Comparison of ENCODE assay signal across 1 fruit fly cellular context in genomic region chr3R:9003600-9004223, dm6.
TF ChIP-seq lines count a peak whose summit lies in the region.

CG31100 (minus strand) TSS chr3R:9003650.
CG11980 (plus strand) TSS chr3R:9004017.

TF ChIP-seq in whole organism, embryonic, 481 proteins besides CTCF, POLR2A, EP300 and RAD21 (continued from another document):
- TF ChIP-seq Max (GFP tag; optimal IDR thresholded peaks at IDR 0.05; lab: Kevin White, UChicago) (peak; percentile 13), sens (GFP tag; lab: Kevin White, UChicago) (peak; percentile 72), CG2129 (GFP tag; IDR thresholded peaks at IDR 0.05; lab: Robert Waterston, UW; ENCODE audit: partially characterized antibody) (peak; percentile 45; the same call in 1 of the 2 replicates), Sry-δ (GFP tag; optimal IDR thresholded peaks at IDR 0.05; lab: Kevin White, UChicago) (peak; percentile 92), CG14710 (tag; optimal IDR thresholded peaks at IDR 0.05; lab: Kevin White, UChicago) (peak; percentile 79), CG30431 (GFP tag; optimal IDR thresholded peaks at IDR 0.05; lab: Kevin White, UChicago) (no peak), Sin3A (optimal IDR thresholded peaks at IDR 0.05; lab: Kevin White, UChicago) (peak; percentile 13), MESR4 (GFP tag; optimal IDR thresholded peaks at IDR 0.05; lab: Kevin White, UChicago) (peak; percentile 77), CG4617 (GFP tag; optimal IDR thresholded peaks at IDR 0.05; lab: Kevin White, UChicago; ENCODE audit: borderline replicate concordance) (peak; percentile 73), Lhr (GFP tag; optimal IDR thresholded peaks at IDR 0.05; lab: Kevin White, UChicago) (peak; percentile 70), CG3407 (GFP tag; optimal IDR thresholded peaks at IDR 0.05; lab: Kevin White, UChicago) (no peak), insv (GFP tag; optimal IDR thresholded peaks at IDR 0.05; lab: Kevin White, UChicago) (no peak), CG3838 (GFP tag; optimal IDR thresholded peaks at IDR 0.05; lab: Kevin White, UChicago) (no peak), gcm2 (GFP tag; optimal IDR thresholded peaks at IDR 0.05; lab: Kevin White, UChicago) (no peak), CG17612 (GFP tag; IDR thresholded peaks at IDR 0.05; lab: Robert Waterston, UW) (no peak), dimm (GFP tag; IDR thresholded peaks at IDR 0.05; lab: Robert Waterston, UW) (no peak), gcm (GFP tag; optimal IDR thresholded peaks at IDR 0.05; lab: Kevin White, UChicago) (no peak), Ets97D (GFP tag; optimal IDR thresholded peaks at IDR 0.05; lab: Kevin White, UChicago) (peak; percentile 78), trem (tag; optimal IDR thresholded peaks at IDR 0.05; lab: Kevin White, UChicago) (peak; percentile 77), lilli (GFP tag; optimal IDR thresholded peaks at IDR 0.05; lab: Kevin White, UChicago) (peak; percentile 30), chinmo (GFP tag; IDR thresholded peaks at IDR 0.05; lab: Robert Waterston, UW; ENCODE audit: partially characterized antibody) (0 out of 4 replicates have a peak, but pooled peaks have one; percentile 30), jigr1 (GFP tag; IDR thresholded peaks at IDR 0.05; lab: Robert Waterston, UW) (no peak), ro (GFP tag; IDR thresholded peaks at IDR 0.05; lab: Robert Waterston, UW) (no peak), tna (GFP tag; IDR thresholded peaks at IDR 0.05; lab: Robert Waterston, UW; ENCODE audit: partially characterized antibody) (0 out of 2 replicates have a peak, but pooled peaks have one; percentile 40), CG12155 (GFP tag; optimal IDR thresholded peaks at IDR 0.05; lab: Kevin White, UChicago) (peak; percentile 8), CG42726 (GFP tag; IDR thresholded peaks at IDR 0.05; lab: Robert Waterston, UW; ENCODE audit: partially characterized antibody) (peak; percentile 61), knrl (GFP tag; IDR thresholded peaks at IDR 0.05; lab: Robert Waterston, UW; ENCODE audit: partially characterized antibody) (peak; percentile 73), inv (GFP tag; IDR thresholded peaks at IDR 0.05; lab: Robert Waterston, UW; ENCODE audit: partially characterized antibody) (peak; percentile 60; the same call in 1 of the 2 replicates), CG30403 (GFP tag; optimal IDR thresholded peaks at IDR 0.05; lab: Kevin White, UChicago) (peak; percentile 11), Opbp (GFP tag; IDR thresholded peaks at IDR 0.05; lab: Robert Waterston, UW; ENCODE audit: partially characterized antibody) (peak; percentile 80), vnd (GFP tag; IDR thresholded peaks at IDR 0.05; lab: Robert Waterston, UW; ENCODE audit: partially characterized antibody) (peak; percentile 42; the same call in 1 of the 3 replicates), phol (tag; optimal IDR thresholded peaks at IDR 0.05; lab: Kevin White, UChicago) (peak; percentile 94), CHES-1-like (GFP tag; optimal IDR thresholded peaks at IDR 0.05; lab: Kevin White, UChicago) (peak; percentile 33), vvl (GFP tag; IDR thresholded peaks at IDR 0.05; lab: Robert Waterston, UW) (0 out of 2 replicates have a peak, but pooled peaks have one; percentile 17), CG34224 (GFP tag; IDR thresholded peaks at IDR 0.05; lab: Robert Waterston, UW; ENCODE audit: partially characterized antibody) (peak; percentile 73), CG10209 (GFP tag; optimal IDR thresholded peaks at IDR 0.05; lab: Kevin White, UChicago) (no peak), CG6791 (GFP tag; IDR thresholded peaks at IDR 0.05; lab: Robert Waterston, UW; ENCODE audit: partially characterized antibody) (peak; percentile 72; the same call in 2 of the 3 replicates), CG1647 (GFP tag; optimal IDR thresholded peaks at IDR 0.05; lab: Kevin White, UChicago) (no peak), CG3995 (GFP tag; optimal IDR thresholded peaks at IDR 0.05; lab: Kevin White, UChicago) (peak; percentile 18), NC2β (GFP tag; optimal IDR thresholded peaks at IDR 0.05; lab: Kevin White, UChicago) (peak; percentile 18), stwl (tag; optimal IDR thresholded peaks at IDR 0.05; lab: Kevin White, UChicago) (peak; percentile 75), hth (optimal IDR thresholded peaks at IDR 0.05; lab: Kevin White, UChicago) (no peak), CG16813 (GFP tag; IDR thresholded peaks at IDR 0.05; lab: Robert Waterston, UW; ENCODE audit: partially characterized antibody) (peak; percentile 73), Dll (GFP tag; IDR thresholded peaks at IDR 0.05; lab: Robert Waterston, UW; ENCODE audit: partially characterized antibody) (peak; percentile 77), Gug (GFP tag; IDR thresholded peaks at IDR 0.05; lab: Robert Waterston, UW) (no peak), Fer1 (GFP tag; optimal IDR thresholded peaks at IDR 0.05; lab: Kevin White, UChicago) (peak; percentile 17), chn (GFP tag; optimal IDR thresholded peaks at IDR 0.05; lab: Kevin White, UChicago) (no peak), D (optimal IDR thresholded peaks at IDR 0.05; lab: Kevin White, UChicago) (no peak), D (GFP tag; optimal IDR thresholded peaks at IDR 0.05; lab: Kevin White, UChicago) (no peak), Dbx (GFP tag; IDR thresholded peaks at IDR 0.05; lab: Robert Waterston, UW) (no peak), TFAM (GFP tag; optimal IDR thresholded peaks at IDR 0.05; lab: Kevin White, UChicago) (no peak), CG1603 (tag; optimal IDR thresholded peaks at IDR 0.05; lab: Kevin White, UChicago) (peak; percentile 55), hb (GFP tag; IDR thresholded peaks at IDR 0.05; lab: Robert Waterston, UW; ENCODE audit: partially characterized antibody) (0 out of 3 replicates have a peak, but pooled peaks have one; percentile 14), ato (GFP tag; IDR thresholded peaks at IDR 0.05; lab: Robert Waterston, UW; ENCODE audit: partially characterized antibody) (0 out of 2 replicates have a peak, but pooled peaks have one; percentile 39), dm (GFP tag; optimal IDR thresholded peaks at IDR 0.05; lab: Kevin White, UChicago) (peak; percentile 78), CG9797 (GFP tag; optimal IDR thresholded peaks at IDR 0.05; lab: Kevin White, UChicago) (peak; percentile 12), CG15514 (GFP tag; optimal IDR thresholded peaks at IDR 0.05; lab: Kevin White, UChicago) (peak; percentile 58), hbn (GFP tag; IDR thresholded peaks at IDR 0.05; lab: Robert Waterston, UW; ENCODE audit: partially characterized antibody) (peak; percentile 73), CG12236 (GFP tag; optimal IDR thresholded peaks at IDR 0.05; lab: Kevin White, UChicago) (no peak), Bgb (GFP tag; IDR thresholded peaks at IDR 0.05; lab: Robert Waterston, UW; ENCODE audit: partially characterized antibody) (peak; percentile 84), luna (GFP tag; optimal IDR thresholded peaks at IDR 0.05; lab: Kevin White, UChicago) (no peak), CG10267 (tag; optimal IDR thresholded peaks at IDR 0.05; lab: Kevin White, UChicago) (peak; percentile 55), lbe (GFP tag; optimal IDR thresholded peaks at IDR 0.05; lab: Kevin White, UChicago) (peak; percentile 24), MBD-R2 (GFP tag; IDR thresholded peaks at IDR 0.05; lab: Robert Waterston, UW) (peak; percentile 46), PHDP (tag; optimal IDR thresholded peaks at IDR 0.05; lab: Kevin White, UChicago) (peak; percentile 16), amos (GFP tag; IDR thresholded peaks at IDR 0.05; lab: Robert Waterston, UW; ENCODE audit: partially characterized antibody) (peak; percentile 77), unc-4 (GFP tag; IDR thresholded peaks at IDR 0.05; lab: Robert Waterston, UW; ENCODE audit: partially characterized antibody) (peak; percentile 83), CoRest (tag; optimal IDR thresholded peaks at IDR 0.05; lab: Kevin White, UChicago) (peak; percentile 53), gfzf (GFP tag; optimal IDR thresholded peaks at IDR 0.05; lab: Kevin White, UChicago) (peak; percentile 35), Dp (GFP tag; optimal IDR thresholded peaks at IDR 0.05; lab: Kevin White, UChicago) (peak; percentile 74), CG15601 (tag; optimal IDR thresholded peaks at IDR 0.05; lab: Kevin White, UChicago) (peak; percentile 24), CG2116 (GFP tag; optimal IDR thresholded peaks at IDR 0.05; lab: Kevin White, UChicago) (peak; percentile 62), CG2712 (tag; optimal IDR thresholded peaks at IDR 0.05; lab: Kevin White, UChicago) (peak; percentile 46), nerfin-2 (GFP tag; IDR thresholded peaks at IDR 0.05; lab: Robert Waterston, UW; ENCODE audit: partially characterized antibody) (no peak), HLH4C (GFP tag; IDR thresholded peaks at IDR 0.05; lab: Robert Waterston, UW; ENCODE audit: partially characterized antibody) (peak; percentile 49; the same call in 2 of the 3 replicates), Myb (GFP tag; optimal IDR thresholded peaks at IDR 0.05; lab: Kevin White, UChicago) (peak; percentile 99), grau (tag; optimal IDR thresholded peaks at IDR 0.05; lab: Kevin White, UChicago) (peak; percentile 3), emc (GFP tag; optimal IDR thresholded peaks at IDR 0.05; lab: Kevin White, UChicago) (no peak)
